Worm (Caenorhabditis elegans) whole organism, mixed stage, embryonic: ENCODE measurements around the gene gba-2.

ENCODE experiments used
- M03D4.4 ChIP-seq: sonication (generic microtip); optimal IDR thresholded peaks from 2 replicates; lab custom pipeline; 2017; ENCODE audit warnings: mild to moderate bottlenecking, missing genetic modification characterization, missing compliant biosample characterization
- bed-3 ChIP-seq: fragments of 200-800 bp; sonication (Bioruptor generic); optimal IDR thresholded peaks from 3 replicates; lab custom pipeline; 2018; ENCODE audit warnings: mild to moderate bottlenecking, missing genetic modification characterization, moderate library complexity, missing compliant biosample characterization
- blmp-1 ChIP-seq: fragments of 150-350 bp; optimal IDR thresholded peaks from 2 replicates; lab custom pipeline; 2014; ENCODE audit warnings: missing biosample characterization, missing genetic modification characterization
- ceh-39 ChIP-seq: fragments of 150-350 bp; optimal IDR thresholded peaks from 2 replicates; lab custom pipeline; 2014; ENCODE audit warnings: missing biosample characterization, missing genetic modification characterization
- ceh-43 ChIP-seq: fragments of 200-800 bp; sonication (Bioruptor generic); optimal IDR thresholded peaks from 2 replicates; lab custom pipeline; 2018; ENCODE audit warnings: mild to moderate bottlenecking, missing genetic modification characterization, moderate library complexity, missing compliant biosample characterization
- ceh-83 ChIP-seq: fragments of 200-800 bp; sonication (Bioruptor generic); optimal IDR thresholded peaks from 2 replicates; lab custom pipeline; 2018; ENCODE audit warnings: mild to moderate bottlenecking, missing genetic modification characterization, missing compliant biosample characterization
- ces-1 ChIP-seq: fragments of 150-350 bp; optimal IDR thresholded peaks from 2 replicates; lab custom pipeline; 2014; ENCODE audit warnings: missing biosample characterization, missing genetic modification reagents, missing genetic modification characterization
- cnd-1 ChIP-seq: fragments of 200-800 bp; sonication (Bioruptor generic); optimal IDR thresholded peaks from 2 replicates; lab custom pipeline; 2018; ENCODE audit warnings: mild to moderate bottlenecking, missing genetic modification characterization, missing compliant biosample characterization
- drap-1 ChIP-seq: fragments of 200-800 bp; sonication (Bioruptor generic); optimal IDR thresholded peaks from 3 replicates; lab custom pipeline; 2018; ENCODE audit warnings: mild to moderate bottlenecking, missing genetic modification characterization, missing compliant biosample characterization
- elt-1 ChIP-seq: sonication (generic microtip); optimal IDR thresholded peaks from 2 replicates; lab custom pipeline; 2017; ENCODE audit warnings: missing genetic modification characterization, mild to moderate bottlenecking, missing compliant biosample characterization, antibody characterized with exemption, moderate library complexity, borderline replicate concordance; ENCODE audit not compliant: insufficient read depth
- flh-1 ChIP-seq: fragments of 200-800 bp; sonication (Bioruptor generic); optimal IDR thresholded peaks from 2 replicates; lab custom pipeline; 2018; ENCODE audit warnings: mild to moderate bottlenecking, missing genetic modification characterization, moderate library complexity, missing compliant biosample characterization
- hlh-1 ChIP-seq: fragments of 150-350 bp; optimal IDR thresholded peaks from 2 replicates; lab custom pipeline; 2014; ENCODE audit warnings: missing biosample characterization, missing genetic modification reagents, missing genetic modification characterization
- lin-13 ChIP-seq: fragments of 150-350 bp; optimal IDR thresholded peaks from 2 replicates; lab custom pipeline; 2014; ENCODE audit warnings: missing biosample characterization, missing genetic modification characterization
- lin-32 ChIP-seq: fragments of 200-800 bp; sonication (Bioruptor generic); optimal IDR thresholded peaks from 2 replicates; lab custom pipeline; 2018; ENCODE audit warnings: mild to moderate bottlenecking, missing genetic modification characterization, missing compliant biosample characterization
- lsy-2 ChIP-seq: fragments of 150-350 bp; optimal IDR thresholded peaks from 2 replicates; lab custom pipeline; 2014; ENCODE audit warnings: missing biosample characterization, missing genetic modification characterization
- mab-5 ChIP-seq: fragments of 150-350 bp; optimal IDR thresholded peaks from 2 replicates; lab custom pipeline; 2014; ENCODE audit warnings: missing biosample characterization, missing genetic modification characterization
- mep-1 ChIP-seq: fragments of 150-350 bp; optimal IDR thresholded peaks from 2 replicates; lab custom pipeline; 2017; ENCODE audit warnings: missing biosample characterization, missing genetic modification reagents, missing genetic modification characterization, inconsistent platforms
- nhr-12 ChIP-seq: fragments of 150-350 bp; optimal IDR thresholded peaks from 2 replicates; lab custom pipeline; 2014; ENCODE audit warnings: missing biosample characterization, missing genetic modification characterization
- nhr-2 ChIP-seq: fragments of 150-350 bp; optimal IDR thresholded peaks from 2 replicates; lab custom pipeline; 2014; ENCODE audit warnings: missing biosample characterization, missing genetic modification characterization
- nhr-237 ChIP-seq: fragments of 150-350 bp; optimal IDR thresholded peaks from 2 replicates; lab custom pipeline; 2014; ENCODE audit warnings: missing biosample characterization, missing genetic modification characterization
- nhr-28 ChIP-seq: fragments of 150-350 bp; optimal IDR thresholded peaks from 2 replicates; lab custom pipeline; 2014; ENCODE audit warnings: missing biosample characterization, missing genetic modification characterization
- nhr-76 ChIP-seq: sonication (generic microtip); optimal IDR thresholded peaks from 2 replicates; lab custom pipeline; 2017; ENCODE audit warnings: missing biosample characterization, missing genetic modification characterization
- sem-2 ChIP-seq: fragments of 200-800 bp; sonication (Bioruptor generic); optimal IDR thresholded peaks from 2 replicates; lab custom pipeline; 2018; ENCODE audit warnings: mild to moderate bottlenecking, missing genetic modification characterization, missing compliant biosample characterization
- sptf-1 ChIP-seq: sonication (generic microtip); optimal IDR thresholded peaks from 2 replicates; lab custom pipeline; 2017; ENCODE audit warnings: mild to moderate bottlenecking, missing genetic modification characterization, moderate library complexity, missing compliant biosample characterization
- tbx-8 ChIP-seq: fragments of 200-800 bp; sonication (Bioruptor generic); optimal IDR thresholded peaks from 2 replicates; lab custom pipeline; 2018; ENCODE audit warnings: mild to moderate bottlenecking, missing genetic modification characterization, moderate library complexity, missing compliant biosample characterization
- unc-120 ChIP-seq: sonication (generic microtip); optimal IDR thresholded peaks from 2 replicates; lab custom pipeline; 2017; ENCODE audit warnings: missing genetic modification characterization, missing compliant biosample characterization; ENCODE audit not compliant: poor library complexity, severe bottlenecking
- unc-39 ChIP-seq: fragments of 150-350 bp; optimal IDR thresholded peaks from 2 replicates; lab custom pipeline; 2014; ENCODE audit warnings: missing biosample characterization, missing genetic modification characterization
- unc-62 ChIP-seq: fragments of 150-350 bp; optimal IDR thresholded peaks from 2 replicates; lab custom pipeline; 2014; ENCODE audit warnings: missing biosample characterization, missing genetic modification reagents, missing genetic modification characterization

gba-2 gene

ce11 chrII:2215512-2215911 is 29.3 kb upstream of the gba-2 start:
- no peak for TF ChIP-seq sem-2 (GFP tag; lab: Kevin White, UChicago)

DNA sequence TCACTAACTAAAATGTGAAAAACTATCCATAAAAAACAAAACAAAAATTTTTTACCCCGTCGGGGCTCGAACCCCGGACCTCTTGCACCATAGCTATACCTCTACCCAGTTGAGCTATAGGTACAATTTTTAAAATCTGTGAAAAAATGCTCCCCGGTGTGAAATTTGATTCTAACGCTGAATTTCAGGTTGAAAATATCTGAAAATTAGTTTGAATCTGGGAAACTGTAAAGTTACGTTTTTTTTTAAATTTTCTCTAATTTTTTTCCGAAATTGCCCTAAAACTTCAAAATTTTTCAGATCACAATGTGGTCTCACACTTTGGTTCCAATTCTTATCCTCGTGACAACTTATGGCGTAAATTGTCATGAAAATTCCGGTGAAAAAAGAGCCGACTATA is 21.6 kb upstream of the gba-2 start, which contains the start of gene Y59C2A.1:
TSS of gene Y59C2A.1 (plus strand) at position 301 of the 400 bp plus-strand sequence.
- TF ChIP-seq unc-39, result no peak
- TF ChIP-seq sptf-1 (tag; lab: Kevin White, UChicago), result no peak
- no peak for TF ChIP-seq nhr-76 (tag; lab: Kevin White, UChicago)
- no peak for TF ChIP-seq nhr-12 (tag; lab: Kevin White, UChicago)
- no peak for TF ChIP-seq M03D4.4 (tag; lab: Kevin White, UChicago)
- TF ChIP-seq tbx-8 (GFP tag; lab: Kevin White, UChicago), result no peak
- no peak for TF ChIP-seq bed-3 (GFP tag; lab: Kevin White, UChicago)
- no peak for TF ChIP-seq mep-1 (tag; lab: Kevin White, UChicago)
- TF ChIP-seq lsy-2 (tag; lab: Kevin White, UChicago), result no peak
- no peak for TF ChIP-seq flh-1 (GFP tag; lab: Kevin White, UChicago)
- no peak for TF ChIP-seq hlh-1
- TF ChIP-seq, all 35 proteins: peak for 0

DNA sequence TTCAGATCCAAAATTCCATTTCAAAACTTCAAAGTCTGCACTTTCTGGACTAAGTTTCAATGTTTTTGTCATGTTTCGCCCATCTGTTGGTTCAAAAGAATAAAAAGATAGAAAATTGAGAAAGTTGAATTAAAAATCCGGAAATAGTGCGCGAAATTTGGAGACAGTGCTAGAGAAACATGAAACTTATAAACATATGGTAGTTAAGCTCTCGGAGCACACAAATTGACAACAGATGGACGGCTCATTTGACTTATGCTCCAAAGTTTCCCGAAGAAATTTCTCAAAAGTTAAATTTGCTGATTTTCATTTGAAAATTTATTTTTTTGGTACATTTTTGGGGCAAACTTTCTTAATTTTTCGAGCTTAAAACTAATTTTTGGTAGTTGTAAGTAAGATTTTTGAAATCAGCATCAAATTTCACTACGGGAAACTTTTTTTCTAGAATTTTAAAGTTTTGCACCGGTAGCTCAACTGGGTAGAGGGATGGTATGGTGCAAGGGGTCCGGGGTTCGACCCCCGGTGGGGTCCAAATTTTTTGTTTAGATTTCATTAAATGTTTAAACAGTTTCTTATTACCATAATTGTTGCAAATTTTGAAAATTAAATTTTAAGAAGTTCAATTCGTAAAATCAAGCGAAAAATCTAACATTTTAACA is 20.0 kb upstream of the gba-2 start:
- TF ChIP-seq sem-2 (GFP tag; lab: Kevin White, UChicago), result no peak
- TF ChIP-seq unc-62, result no peak
- no peak for TF ChIP-seq drap-1 (GFP tag; lab: Kevin White, UChicago)
- no peak for TF ChIP-seq nhr-237
- TF ChIP-seq nhr-28 (tag; lab: Kevin White, UChicago), result no peak
- TF ChIP-seq, all 35 proteins: peak for 0

DNA sequence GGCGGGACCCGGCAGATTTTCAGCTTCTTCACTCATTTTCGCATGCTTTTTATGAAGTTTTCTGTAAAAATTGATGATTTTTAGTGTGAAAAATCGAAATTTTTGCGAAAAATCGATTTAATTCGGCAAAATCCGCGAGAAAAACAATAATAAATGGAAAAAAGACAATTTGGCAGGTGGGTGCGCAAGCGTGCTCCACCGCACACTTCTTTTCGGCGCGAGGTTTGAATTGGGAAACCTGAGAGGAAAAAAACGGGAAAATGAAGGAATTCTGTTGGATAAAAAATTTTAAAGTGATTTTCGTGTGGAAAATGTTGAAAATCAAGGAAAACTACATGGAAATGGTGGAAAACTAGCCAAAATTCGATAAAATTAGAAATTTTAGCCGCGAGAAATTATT is 17.8 kb upstream of the gba-2 start, which contains the start of gene Y59C2A.2:
TSS of gene Y59C2A.2 (minus strand) at position 61 of the 400 bp plus-strand sequence.
- TF ChIP-seq unc-120 (tag; lab: Kevin White, UChicago) (no peak), nhr-237 (peak; percentile 34), sptf-1 (tag; lab: Kevin White, UChicago) (no peak), ceh-83 (GFP tag; lab: Kevin White, UChicago) (peak; percentile 14), mab-5 (tag; lab: Kevin White, UChicago) (no peak), hlh-1 (peak; percentile 17), bed-3 (GFP tag; lab: Kevin White, UChicago) (no peak), unc-62 (no peak), drap-1 (GFP tag; lab: Kevin White, UChicago) (no peak), lsy-2 (tag; lab: Kevin White, UChicago) (peak; percentile 34), nhr-76 (tag; lab: Kevin White, UChicago) (no peak), lin-13 (tag; lab: Kevin White, UChicago) (peak; percentile 34), ces-1 (GFP tag; lab: Kevin White, UChicago) (no peak), mep-1 (tag; lab: Kevin White, UChicago) (peak; percentile 85)

DNA sequence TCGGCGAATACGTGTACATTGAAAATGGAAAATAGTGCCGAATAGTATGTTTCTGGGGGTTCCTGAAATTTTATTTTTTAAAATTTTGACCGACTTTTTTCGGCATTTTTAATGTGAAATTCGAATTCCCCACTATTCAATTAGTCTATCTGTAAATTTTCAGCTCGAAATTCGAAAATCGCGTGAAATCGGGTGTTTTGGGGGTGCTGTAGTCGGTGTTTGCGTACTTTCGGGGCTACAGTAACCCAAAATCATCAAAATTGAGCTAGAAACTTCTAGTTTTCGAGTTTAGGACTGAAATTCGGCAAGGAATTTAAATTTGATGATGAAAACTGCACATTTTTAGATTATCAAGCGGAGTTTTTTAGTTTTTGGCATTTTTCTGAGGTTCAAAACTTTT is 15.9 kb upstream of the gba-2 start:
- TF ChIP-seq nhr-2 (tag; lab: Kevin White, UChicago) (no peak), lsy-2 (tag; lab: Kevin White, UChicago) (peak; percentile 1)

DNA sequence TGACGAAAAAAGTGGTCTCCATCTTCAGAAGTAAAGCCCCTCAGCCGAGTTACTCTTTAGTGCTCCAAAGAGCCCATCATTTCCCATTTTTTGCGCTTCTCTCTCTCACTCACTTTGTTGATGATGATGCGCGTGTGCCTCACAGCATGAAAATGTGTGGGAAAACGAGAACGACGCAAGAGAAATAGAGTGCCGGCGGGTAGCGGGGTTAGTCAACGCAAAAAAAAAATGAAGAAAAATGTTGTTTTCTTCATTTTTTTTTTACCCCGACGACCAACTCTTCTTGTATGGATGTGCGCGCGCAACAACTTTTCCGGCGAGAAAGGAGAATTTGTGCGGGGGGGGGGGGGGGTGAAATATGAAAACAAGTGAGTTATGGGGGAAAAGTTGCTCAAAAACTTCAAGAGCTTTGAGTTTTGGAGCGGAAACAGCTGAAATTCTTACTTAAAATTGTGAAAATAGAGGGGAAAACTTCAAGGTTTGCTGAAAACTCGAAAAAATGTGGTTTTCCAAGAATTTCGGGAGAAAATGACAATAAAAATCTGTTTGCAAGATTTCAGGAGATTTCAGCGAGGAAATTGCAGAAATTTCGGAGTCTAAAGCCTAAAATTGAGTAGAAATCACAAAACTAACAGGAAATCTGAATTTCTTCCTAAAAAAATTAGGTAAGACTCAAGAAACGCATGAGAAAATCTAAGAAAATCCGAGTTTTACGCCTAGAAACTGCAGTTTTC is 11.5 kb upstream of the gba-2 start, which contains the start of gene C33C12.1:
TSS of gene C33C12.1 (plus strand) at position 684 of the 734 bp plus-strand sequence.
- peak; percentile 38 for TF ChIP-seq ces-1 (GFP tag; lab: Kevin White, UChicago)
- no peak for TF ChIP-seq mep-1 (tag; lab: Kevin White, UChicago)
- TF ChIP-seq, all 35 proteins: peak for 1

- TF ChIP-seq sptf-1 (tag; lab: Kevin White, UChicago), result no peak
- TF ChIP-seq unc-39, result no peak
- no peak for TF ChIP-seq lin-32 (GFP tag; lab: Kevin White, UChicago)
- TF ChIP-seq nhr-12 (tag; lab: Kevin White, UChicago), result no peak
- TF ChIP-seq mab-5 (tag; lab: Kevin White, UChicago), result no peak
- TF ChIP-seq nhr-28 (tag; lab: Kevin White, UChicago), result no peak
- no peak for TF ChIP-seq nhr-237
- TF ChIP-seq elt-1 (tag; lab: Kevin White, UChicago), result no peak
- TF ChIP-seq unc-62, result no peak
- TF ChIP-seq blmp-1, result no peak
- no peak for TF ChIP-seq flh-1 (GFP tag; lab: Kevin White, UChicago)
- TF ChIP-seq cnd-1 (tag; lab: Kevin White, UChicago), result no peak
- no peak for TF ChIP-seq ceh-83 (GFP tag; lab: Kevin White, UChicago)
- no peak for TF ChIP-seq ces-1 (GFP tag; lab: Kevin White, UChicago)
- no peak for TF ChIP-seq M03D4.4 (tag; lab: Kevin White, UChicago)
- no peak for TF ChIP-seq ceh-43 (GFP tag; lab: Kevin White, UChicago)
- TF ChIP-seq ceh-39, result no peak
- no peak for TF ChIP-seq nhr-76 (tag; lab: Kevin White, UChicago)
- TF ChIP-seq sem-2 (GFP tag; lab: Kevin White, UChicago), result no peak
- TF ChIP-seq unc-120 (tag; lab: Kevin White, UChicago), result no peak
- TF ChIP-seq, all 35 proteins: peak for 0
Measured at ce11 chrII:2196742-2197141, 10.5 kb upstream of the gba-2 start.
